Worm (Caenorhabditis elegans) whole organism, L2 larva: ENCODE results near the gene viro-2.

Source experiments
- ama-1 ChIP-seq: fragments of 150-350 bp; optimal IDR thresholded peaks from 2 replicates; lab custom pipeline; 2018; ENCODE audit warnings: inconsistent platforms
- blmp-1 ChIP-seq: sonication (generic microtip); optimal IDR thresholded peaks from 2 replicates; lab custom pipeline; 2017; ENCODE audit warnings: missing genetic modification characterization, mild to moderate bottlenecking, missing compliant biosample characterization, antibody characterized with exemption, moderate library complexity; ENCODE audit not compliant: insufficient read depth
- egl-27 ChIP-seq: sonication (generic microtip); optimal IDR thresholded peaks from 3 replicates; lab custom pipeline; 2017; ENCODE audit warnings: missing biosample characterization, missing genetic modification reagents, missing genetic modification characterization
- elt-3 ChIP-seq: sonication (generic microtip); optimal IDR thresholded peaks from 2 replicates; lab custom pipeline; 2017; ENCODE audit warnings: missing biosample characterization, missing genetic modification characterization
- lin-13 ChIP-seq: fragments of 150-350 bp; optimal IDR thresholded peaks from 2 replicates; lab custom pipeline; 2014; ENCODE audit warnings: missing biosample characterization, missing genetic modification reagents, missing genetic modification characterization
- lin-39 ChIP-seq: fragments of 150-350 bp; optimal IDR thresholded peaks from 2 replicates; lab custom pipeline; 2014; ENCODE audit warnings: missing biosample characterization, missing genetic modification reagents, missing genetic modification characterization
- lsy-2 ChIP-seq, 2 experiments: fragments of 150-350 bp in 1 of 2; sonication (generic microtip) in 1 of 2; optimal IDR thresholded peaks; 2 replicates each; lab custom pipeline; 2014 to 2017; ENCODE audit warnings: missing biosample characterization in 2 of 2, missing genetic modification characterization in 2 of 2
- nhr-77 ChIP-seq: fragments of 150-350 bp; optimal IDR thresholded peaks from 2 replicates; lab custom pipeline; 2014; ENCODE audit warnings: missing biosample characterization, missing genetic modification characterization
- snpc-4 ChIP-seq: fragments of 150-350 bp; optimal IDR thresholded peaks from 2 replicates; lab custom pipeline; 2014; ENCODE audit warnings: missing biosample characterization, missing genetic modification characterization
- unc-62 ChIP-seq: fragments of 150-350 bp; optimal IDR thresholded peaks from 2 replicates; lab custom pipeline; 2014; ENCODE audit warnings: missing biosample characterization, missing genetic modification reagents, missing genetic modification characterization
- zag-1 ChIP-seq: fragments of 150-350 bp; optimal IDR thresholded peaks from 2 replicates; lab custom pipeline; 2014; ENCODE audit warnings: missing biosample characterization, missing genetic modification characterization

DNA sequence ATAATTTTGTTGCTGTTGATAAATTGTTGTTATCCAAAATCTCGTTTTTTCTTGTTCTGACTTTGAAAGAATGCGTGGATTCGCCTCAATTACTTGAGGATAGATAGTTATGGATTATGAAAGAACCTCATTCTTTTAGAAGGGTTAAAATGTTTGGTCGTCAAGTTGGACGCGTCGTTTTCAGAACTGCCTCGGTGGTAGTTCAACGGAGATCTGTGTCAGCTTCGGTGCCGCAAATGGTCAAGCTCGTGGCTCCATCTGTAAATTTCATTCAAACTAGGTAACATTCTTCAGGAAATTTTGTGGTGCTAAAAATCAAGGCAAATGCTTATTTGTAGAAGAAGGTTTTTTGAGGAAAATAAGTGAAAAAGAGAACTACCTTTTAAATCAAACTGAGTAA is 51.9 kb downstream of the viro-2 start, which contains the start of gene ndab-2:
- TF ChIP-seq unc-62 (GFP tag; lab: Kevin White, UChicago) (no peak), ama-1 (lab: Kevin White, UChicago) (no peak), snpc-4 (tag; lab: Kevin White, UChicago) (no peak), lsy-2 (tag; optimal IDR thresholded peaks at IDR 0.05; lab: Kevin White, UChicago) (no peak), nhr-77 (tag; lab: Kevin White, UChicago) (no peak), egl-27 (tag; lab: Kevin White, UChicago) (no peak), elt-3 (tag; lab: Kevin White, UChicago) (no peak), lin-13 (GFP tag; lab: Kevin White, UChicago) (no peak), zag-1 (tag; lab: Kevin White, UChicago) (no peak), blmp-1 (tag; lab: Kevin White, UChicago) (no peak), lin-39 (tag; lab: Kevin White, UChicago) (no peak)
